Worm (Caenorhabditis elegans) whole organism, L4/young adult: ENCODE data around the gene pix-1.

Source experiments
- W03F9.2 ChIP-seq: fragments of 150-350 bp; optimal IDR thresholded peaks from 2 replicates; lab custom pipeline; 2014; ENCODE audit warnings: missing biosample characterization, missing genetic modification characterization
- dao-5 ChIP-seq: sonication (generic microtip); optimal IDR thresholded peaks from 2 replicates; lab custom pipeline; 2016; ENCODE audit warnings: missing genotype, missing genetic modification characterization, moderate library complexity, missing compliant biosample characterization
- him-1 ChIP-seq: sonication (generic microtip); optimal IDR thresholded peaks from 2 replicates; lab custom pipeline; 2016; ENCODE audit warnings: missing genotype, missing genetic modification reagents, missing genetic modification characterization, missing compliant biosample characterization

The pix-1 gene

ce11 chrX:13726874-13727343 is at the start of gene pix-1:
Gene pix-1, plus strand, starts transcription at chrX:13727293.
- TF ChIP-seq him-1 (tag; lab: Kevin White, UChicago) (peak; percentile 20), dao-5 (tag; lab: Kevin White, UChicago) (no peak)

- TF ChIP-seq him-1 (tag; lab: Kevin White, UChicago), result no peak
- TF ChIP-seq dao-5 (tag; lab: Kevin White, UChicago), result no peak
- TF ChIP-seq W03F9.2 (tag; lab: Kevin White, UChicago), result no peak
These were observed 41.4 kb upstream of the pix-1 start for ce11 chrX:13685725-13686124.

- no peak for TF ChIP-seq W03F9.2 (tag; lab: Kevin White, UChicago)
- TF ChIP-seq dao-5 (tag; lab: Kevin White, UChicago), result no peak
- TF ChIP-seq him-1 (tag; lab: Kevin White, UChicago), result no peak
These were observed 40.0 kb upstream of the pix-1 start for ce11 chrX:13687111-13687512.

- TF ChIP-seq dao-5 (tag; lab: Kevin White, UChicago) (no peak), W03F9.2 (tag; lab: Kevin White, UChicago) (no peak), him-1 (tag; lab: Kevin White, UChicago) (no peak)
These were observed 39.4 kb upstream of the pix-1 start, which contains the start of gene adm-2 for ce11 chrX:13687655-13688054. Gene adm-2, plus strand, starts transcription at chrX:13687955.

ce11 chrX:13690333-13690732 is 36.8 kb upstream of the pix-1 start:
- TF ChIP-seq him-1 (tag; lab: Kevin White, UChicago) (no peak), dao-5 (tag; lab: Kevin White, UChicago) (no peak), W03F9.2 (tag; lab: Kevin White, UChicago) (no peak)

- TF ChIP-seq dao-5 (tag; lab: Kevin White, UChicago), result no peak
- no peak for TF ChIP-seq W03F9.2 (tag; lab: Kevin White, UChicago)
- no peak for TF ChIP-seq him-1 (tag; lab: Kevin White, UChicago)
These were observed 30.9 kb upstream of the pix-1 start for ce11 chrX:13696152-13696551.

ce11 chrX:13697520-13697919 is 29.6 kb upstream of the pix-1 start:
- TF ChIP-seq W03F9.2 (tag; lab: Kevin White, UChicago), result no peak
- no peak for TF ChIP-seq dao-5 (tag; lab: Kevin White, UChicago)
- no peak for TF ChIP-seq him-1 (tag; lab: Kevin White, UChicago)

ce11 chrX:13700642-13701233 is 26.4 kb upstream of the pix-1 start:
- TF ChIP-seq dao-5 (tag; lab: Kevin White, UChicago), result peak; percentile 88
- peak; percentile 98 for TF ChIP-seq W03F9.2 (tag; lab: Kevin White, UChicago)
- TF ChIP-seq him-1 (tag; lab: Kevin White, UChicago), result peak; percentile 100

ce11 chrX:13702923-13703322 is 24.2 kb upstream of the pix-1 start:
- TF ChIP-seq him-1 (tag; lab: Kevin White, UChicago) (no peak), dao-5 (tag; lab: Kevin White, UChicago) (no peak), W03F9.2 (tag; lab: Kevin White, UChicago) (no peak)

ce11 chrX:13706607-13707006 is 20.5 kb upstream of the pix-1 start, which contains the start of gene K02D3.1:
Gene K02D3.1, plus strand, starts transcription at chrX:13706907.
- TF ChIP-seq him-1 (tag; lab: Kevin White, UChicago), result no peak
- TF ChIP-seq W03F9.2 (tag; lab: Kevin White, UChicago), result no peak
- no peak for TF ChIP-seq dao-5 (tag; lab: Kevin White, UChicago)

- TF ChIP-seq him-1 (tag; lab: Kevin White, UChicago) (no peak), dao-5 (tag; lab: Kevin White, UChicago) (no peak), W03F9.2 (tag; lab: Kevin White, UChicago) (no peak)
These were observed 18.0 kb upstream of the pix-1 start for ce11 chrX:13709060-13709459.

ce11 chrX:13711909-13712308 is 15.2 kb upstream of the pix-1 start, which contains the start of gene K02D3.2:
Gene K02D3.2, minus strand, starts transcription at chrX:13712009.
- no peak for TF ChIP-seq dao-5 (tag; lab: Kevin White, UChicago)
- no peak for TF ChIP-seq him-1 (tag; lab: Kevin White, UChicago)
- no peak for TF ChIP-seq W03F9.2 (tag; lab: Kevin White, UChicago)

- TF ChIP-seq dao-5 (tag; lab: Kevin White, UChicago), result no peak
- no peak for TF ChIP-seq him-1 (tag; lab: Kevin White, UChicago)
- TF ChIP-seq W03F9.2 (tag; lab: Kevin White, UChicago), result no peak
These were observed 14.1 kb upstream of the pix-1 start for ce11 chrX:13712992-13713391.

ce11 chrX:13713857-13714256 is 13.2 kb upstream of the pix-1 start, which contains the start of gene K11E4.1:
Gene K11E4.1, plus strand, starts transcription at chrX:13714157.
- TF ChIP-seq W03F9.2 (tag; lab: Kevin White, UChicago), result no peak
- no peak for TF ChIP-seq dao-5 (tag; lab: Kevin White, UChicago)
- no peak for TF ChIP-seq him-1 (tag; lab: Kevin White, UChicago)
